Fruit fly (Drosophila melanogaster) Kc167 (cell line): ENCODE measurements around the gene CG10802.

Source experiments
- Myc ChIP-seq: fragments of >200 bp; optimal IDR thresholded peaks from 2 replicates; lab custom pipeline; 2017; ENCODE audit warnings: missing external identifiers
- Sin3A ChIP-seq: fragments of >200 bp; optimal IDR thresholded peaks from 2 replicates; lab custom pipeline; 2018; ENCODE audit warnings: missing external identifiers
- h ChIP-seq: fragments of >200 bp; optimal IDR thresholded peaks from 3 replicates; lab custom pipeline; 2018; ENCODE audit warnings: missing external identifiers
- insv ChIP-seq: fragments of >200 bp; optimal IDR thresholded peaks from 3 replicates; lab custom pipeline; 2018; ENCODE audit warnings: missing external identifiers
- psq ChIP-seq: fragments of >200 bp; optimal IDR thresholded peaks from 2 replicates; lab custom pipeline; 2017; ENCODE audit warnings: missing external identifiers
- ttk ChIP-seq: sonication (Bioruptor generic); optimal IDR thresholded peaks from 2 replicates; lab custom pipeline; 2017; ENCODE audit warnings: missing external identifiers

DNA sequence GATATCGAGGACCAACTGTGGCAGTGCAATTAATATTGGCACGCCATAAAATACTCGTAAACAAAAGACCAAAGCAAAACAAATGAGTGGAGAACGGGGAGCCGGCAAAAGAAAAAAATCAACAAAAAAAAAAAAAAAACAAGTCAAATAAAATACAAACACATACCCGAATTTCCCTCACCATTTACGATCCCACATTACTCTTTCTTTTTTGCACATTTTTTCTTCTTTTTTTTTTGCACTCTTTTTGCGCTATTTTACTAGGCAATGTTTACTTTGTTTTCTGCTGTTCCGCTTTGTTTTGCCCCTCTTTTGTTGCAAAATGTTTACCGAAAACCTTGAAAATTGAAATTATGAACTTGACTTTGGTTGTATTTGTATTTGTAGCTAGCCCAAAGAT lies 36.1 kb upstream of the CG10802 start:
- no peak for TF ChIP-seq h
- TF ChIP-seq psq (lab: Kevin White, UChicago): no peak
- TF ChIP-seq insv (lab: Kevin White, UChicago): no peak
- TF ChIP-seq Myc (lab: Kevin White, UChicago): no peak
- no peak for TF ChIP-seq Sin3A
- no peak for TF ChIP-seq ttk
